Fruit fly (Drosophila melanogaster) whole organism, embryonic: ENCODE results near the gene CG14840.

Source experiments
- CG1024 ChIP-seq: fragments of 200-800 bp; sonication (Bioruptor generic); IDR thresholded peaks from 2 replicates; pipeline ENCODE4 v1.3.6; 2022; ENCODE audit warnings: missing biosample characterization, missing genetic modification characterization
- CG10959 ChIP-seq: fragments of 200-800 bp; sonication (Bioruptor generic); IDR thresholded peaks from 2 replicates; pipeline ENCODE4 v1.3.6; 2022; ENCODE audit warnings: missing biosample characterization, missing genetic modification characterization
- CG11398 ChIP-seq: fragments of 200-800 bp; sonication (Bioruptor generic); optimal IDR thresholded peaks from 2 replicates; lab custom pipeline; 2016; ENCODE audit warnings: missing biosample characterization, missing genetic modification characterization
- CG12942 ChIP-seq: fragments of 200-800 bp; sonication (Bioruptor generic); optimal IDR thresholded peaks from 3 replicates; lab custom pipeline; 2016; ENCODE audit warnings: missing biosample characterization, missing genetic modification characterization
- CG14667 ChIP-seq: fragments of 200-800 bp; sonication (Bioruptor generic); IDR thresholded peaks from 2 replicates; pipeline ENCODE4 v1.3.6; 2022; ENCODE audit warnings: missing biosample characterization, missing genetic modification characterization
- CG15696 ChIP-seq: fragments of 200-800 bp; sonication (Bioruptor generic); optimal IDR thresholded peaks from 2 replicates; lab custom pipeline; 2019; ENCODE audit warnings: missing biosample characterization, mild to moderate bottlenecking, missing genetic modification characterization, moderate library complexity
- CG17568 ChIP-seq: fragments of 200-800 bp; sonication (Bioruptor generic); optimal IDR thresholded peaks from 2 replicates; lab custom pipeline; 2018; ENCODE audit warnings: missing biosample characterization, mild to moderate bottlenecking, missing genetic modification characterization, moderate library complexity
- CG1792 ChIP-seq: fragments of 200-800 bp; sonication (Bioruptor generic); optimal IDR thresholded peaks from 2 replicates; lab custom pipeline; 2016; ENCODE audit warnings: missing biosample characterization, missing genetic modification characterization
- CG18599 ChIP-seq: fragments of 200-800 bp; sonication (Bioruptor generic); optimal IDR thresholded peaks from 3 replicates; lab custom pipeline; 2017; ENCODE audit warnings: missing biosample characterization, missing genetic modification characterization, mild to moderate bottlenecking, moderate library complexity, missing genetic modification reagents
- CG18619 ChIP-seq: fragments of 200-800 bp; sonication (Bioruptor generic); optimal IDR thresholded peaks from 3 replicates; lab custom pipeline; 2017; ENCODE audit warnings: missing biosample characterization, mild to moderate bottlenecking, missing genetic modification characterization
- CG4360 ChIP-seq: fragments of 200-800 bp; sonication (Bioruptor generic); IDR thresholded peaks from 2 replicates; pipeline ENCODE4 v1.3.6; 2022; ENCODE audit warnings: missing biosample characterization, missing genetic modification characterization
- CG6791 ChIP-seq: fragments of 200-800 bp; sonication (Bioruptor generic); IDR thresholded peaks from 3 replicates; pipeline ENCODE4 v1.3.6; 2022; ENCODE audit warnings: missing biosample characterization, missing genetic modification characterization; ENCODE audit not compliant: partially characterized antibody
- CTCF ChIP-seq: fragments of 200-800 bp; sonication (Bioruptor generic); optimal IDR thresholded peaks from 2 replicates; lab custom pipeline; 2017; ENCODE audit warnings: missing biosample characterization, mild to moderate bottlenecking, missing genetic modification characterization, moderate library complexity
- CrebB ChIP-seq: fragments of 200-800 bp; sonication (Bioruptor generic); optimal IDR thresholded peaks from 3 replicates; lab custom pipeline; 2018; ENCODE audit warnings: missing biosample characterization, mild to moderate bottlenecking, missing genetic modification characterization
- Dp ChIP-seq: fragments of 200-800 bp; sonication (Bioruptor generic); optimal IDR thresholded peaks from 2 replicates; lab custom pipeline; 2018; ENCODE audit warnings: missing biosample characterization, mild to moderate bottlenecking, missing genetic modification characterization, moderate library complexity
- Eip74EF ChIP-seq, 2 experiments: fragments of 200-800 bp in 1 of 2; fragments of >200 bp in 1 of 2; sonication (Bioruptor generic) in 1 of 2; optimal IDR thresholded peaks; 2 replicates each; lab custom pipeline; 2017 to 2019; ENCODE audit warnings: missing biosample characterization in 2 of 2, missing genetic modification characterization in 2 of 2, mild to moderate bottlenecking in 1 of 2, moderate library complexity in 1 of 2
- Elba2 ChIP-seq: fragments of 200-800 bp; sonication (Bioruptor generic); optimal IDR thresholded peaks from 3 replicates; lab custom pipeline; 2016; ENCODE audit warnings: missing biosample characterization, missing genetic modification characterization
- Gug ChIP-seq: fragments of 200-800 bp; sonication (Bioruptor generic); IDR thresholded peaks from 4 replicates; pipeline ENCODE4 v1.3.6; 2022; ENCODE audit warnings: missing biosample characterization, missing genetic modification characterization
- HHEX ChIP-seq: fragments of 200-800 bp; sonication (Bioruptor generic); optimal IDR thresholded peaks from 3 replicates; lab custom pipeline; 2017; ENCODE audit warnings: missing biosample characterization, mild to moderate bottlenecking, missing genetic modification characterization, missing genetic modification reagents
- HLHmδ ChIP-seq: fragments of 200-800 bp; sonication (Bioruptor generic); optimal IDR thresholded peaks from 2 replicates; lab custom pipeline; 2018; ENCODE audit warnings: missing biosample characterization, mild to moderate bottlenecking, missing genetic modification characterization, moderate library complexity
- Hmr ChIP-seq: fragments of 200-800 bp; sonication (Bioruptor generic); optimal IDR thresholded peaks from 3 replicates; lab custom pipeline; 2017; ENCODE audit warnings: mild to moderate bottlenecking, missing biosample characterization, missing genetic modification reagents, missing genetic modification characterization
- Hr78 ChIP-seq, 2 experiments: fragments of 200-800 bp in 1 of 2; fragments of >200 bp in 1 of 2; sonication (Bioruptor generic) in 1 of 2; optimal IDR thresholded peaks; 2 replicates each; lab custom pipeline; 2017 to 2019; ENCODE audit warnings: missing biosample characterization in 2 of 2, missing genetic modification characterization in 2 of 2, mild to moderate bottlenecking in 1 of 2, moderate library complexity in 1 of 2
- Kr ChIP-seq: fragments of 200-800 bp; sonication (Bioruptor generic); optimal IDR thresholded peaks from 2 replicates; lab custom pipeline; 2017; ENCODE audit warnings: missing biosample characterization, mild to moderate bottlenecking, missing genetic modification characterization
- MBD-R2 ChIP-seq: fragments of 200-800 bp; sonication (Bioruptor generic); IDR thresholded peaks from 2 replicates; pipeline ENCODE4 v1.3.6; 2022; ENCODE audit warnings: missing biosample characterization, missing genetic modification characterization
- Optix ChIP-seq: fragments of 200-800 bp; sonication (Bioruptor generic); IDR thresholded peaks from 3 replicates; pipeline ENCODE4 v1.3.6; 2022; ENCODE audit warnings: missing biosample characterization, missing genetic modification characterization
- Sry-β ChIP-seq: fragments of 200-800 bp; sonication (Bioruptor generic); optimal IDR thresholded peaks from 2 replicates; lab custom pipeline; 2018; ENCODE audit warnings: missing biosample characterization, mild to moderate bottlenecking, missing genetic modification characterization, moderate library complexity
- Tbp ChIP-seq: fragments of >200 bp; optimal IDR thresholded peaks from 2 replicates; lab custom pipeline; 2018; ENCODE audit warnings: missing biosample characterization, missing genetic modification characterization
- ase ChIP-seq: fragments of 200-800 bp; sonication (Bioruptor generic); IDR thresholded peaks from 3 replicates; pipeline ENCODE4 v1.3.6; 2022; ENCODE audit warnings: missing biosample characterization, missing genetic modification characterization
- bbx ChIP-seq: fragments of 200-800 bp; sonication (Bioruptor generic); IDR thresholded peaks from 2 replicates; pipeline ENCODE4 v1.3.6; 2022; ENCODE audit warnings: missing biosample characterization, missing genetic modification characterization; ENCODE audit not compliant: partially characterized antibody
- cas ChIP-seq: fragments of 200-800 bp; sonication (Bioruptor generic); IDR thresholded peaks from 2 replicates; pipeline ENCODE4 v1.3.6; 2022; ENCODE audit warnings: missing biosample characterization, missing genetic modification characterization
- cg ChIP-seq: fragments of 200-800 bp; sonication (Bioruptor generic); optimal IDR thresholded peaks from 3 replicates; lab custom pipeline; 2019; ENCODE audit warnings: missing biosample characterization, mild to moderate bottlenecking, missing genetic modification characterization, moderate library complexity
- crc ChIP-seq: fragments of 200-800 bp; sonication (Bioruptor generic); optimal IDR thresholded peaks from 2 replicates; lab custom pipeline; 2016; ENCODE audit warnings: missing biosample characterization, missing genetic modification characterization
- dimm ChIP-seq: fragments of 200-800 bp; sonication (Bioruptor generic); IDR thresholded peaks from 2 replicates; pipeline ENCODE4 v1.3.6; 2022; ENCODE audit warnings: missing biosample characterization, missing genetic modification characterization
- dmrt11E ChIP-seq: fragments of 200-800 bp; sonication (Bioruptor generic); optimal IDR thresholded peaks from 3 replicates; lab custom pipeline; 2018; ENCODE audit warnings: missing biosample characterization, mild to moderate bottlenecking, missing genetic modification characterization, moderate library complexity
- fd64A ChIP-seq: fragments of 200-800 bp; sonication (Bioruptor generic); optimal IDR thresholded peaks from 3 replicates; lab custom pipeline; 2018; ENCODE audit warnings: missing biosample characterization, mild to moderate bottlenecking, missing genetic modification characterization
- gem ChIP-seq: fragments of 200-800 bp; sonication (Bioruptor generic); optimal IDR thresholded peaks from 2 replicates; lab custom pipeline; 2019; ENCODE audit warnings: missing biosample characterization, mild to moderate bottlenecking, missing genetic modification characterization, moderate library complexity
- gro ChIP-seq: fragments of 200-800 bp; sonication (Bioruptor generic); optimal IDR thresholded peaks from 2 replicates; lab custom pipeline; 2016; ENCODE audit warnings: missing biosample characterization, missing genetic modification characterization
- hb ChIP-seq: fragments of 200-800 bp; sonication (Bioruptor generic); IDR thresholded peaks from 3 replicates; pipeline ENCODE4 v1.3.6; 2022; ENCODE audit warnings: missing biosample characterization, missing genetic modification characterization; ENCODE audit not compliant: partially characterized antibody
- hbn ChIP-seq: fragments of 200-800 bp; sonication (Bioruptor generic); IDR thresholded peaks from 2 replicates; pipeline ENCODE4 v1.3.6; 2022; ENCODE audit warnings: missing biosample characterization, missing genetic modification characterization; ENCODE audit not compliant: partially characterized antibody
- kni ChIP-seq: fragments of 200-800 bp; sonication (Bioruptor generic); optimal IDR thresholded peaks from 3 replicates; lab custom pipeline; 2017; ENCODE audit warnings: mild to moderate bottlenecking, missing biosample characterization, missing genetic modification reagents, missing genetic modification characterization
- maf-S ChIP-seq: fragments of 200-800 bp; sonication (Bioruptor generic); optimal IDR thresholded peaks from 2 replicates; lab custom pipeline; 2016; ENCODE audit warnings: missing biosample characterization, missing genetic modification characterization
- mld ChIP-seq: fragments of 200-800 bp; sonication (Bioruptor generic); IDR thresholded peaks from 3 replicates; pipeline ENCODE4 v1.3.6; 2022; ENCODE audit warnings: missing biosample characterization, missing genetic modification characterization; ENCODE audit not compliant: partially characterized antibody
- pfk ChIP-seq: fragments of 200-800 bp; sonication (Bioruptor generic); optimal IDR thresholded peaks from 2 replicates; lab custom pipeline; 2018; ENCODE audit warnings: missing biosample characterization, mild to moderate bottlenecking, missing genetic modification characterization, moderate library complexity
- phol ChIP-seq: fragments of 200-800 bp; sonication (Bioruptor generic); optimal IDR thresholded peaks from 3 replicates; lab custom pipeline; 2018; ENCODE audit warnings: missing biosample characterization, mild to moderate bottlenecking, missing genetic modification characterization, moderate library complexity
- psq ChIP-seq: fragments of 200-800 bp; sonication (Bioruptor generic); optimal IDR thresholded peaks from 2 replicates; lab custom pipeline; 2017; ENCODE audit warnings: missing biosample characterization, missing genetic modification characterization
- ranshi ChIP-seq: fragments of 200-800 bp; sonication (Bioruptor generic); IDR thresholded peaks from 2 replicates; pipeline ENCODE4 v1.3.6; 2022; ENCODE audit warnings: missing biosample characterization, missing genetic modification characterization
- salm ChIP-seq: fragments of 200-800 bp; sonication (Bioruptor generic); optimal IDR thresholded peaks from 2 replicates; lab custom pipeline; 2018; ENCODE audit warnings: missing biosample characterization, mild to moderate bottlenecking, missing genetic modification characterization
- slou ChIP-seq: fragments of 200-800 bp; sonication (Bioruptor generic); optimal IDR thresholded peaks from 3 replicates; lab custom pipeline; 2016; ENCODE audit warnings: missing biosample characterization, missing genetic modification characterization
- twi ChIP-seq: fragments of 200-800 bp; optimal IDR thresholded peaks from 2 replicates; lab custom pipeline; 2019; ENCODE audit warnings: missing biosample characterization, mild to moderate bottlenecking, missing genetic modification characterization, moderate library complexity

The CG14840 gene

dm6 chr3R:14308801-14309217 is 47.8 kb upstream of the CG14840 start, which contains the start of gene Polr2I (continued):
- TF ChIP-seq CrebB, result no peak
- no peak for TF ChIP-seq CG1792 (GFP tag; lab: Kevin White, UChicago)
- 0 out of 2 replicates have a peak, but pooled peaks have one; percentile 7 for TF ChIP-seq bbx (GFP tag; lab: Robert Waterston, UW)
- TF ChIP-seq dimm (GFP tag; lab: Robert Waterston, UW), result no peak
- TF ChIP-seq slou (GFP tag; lab: Kevin White, UChicago), result no peak
- no peak for TF ChIP-seq CG14667 (GFP tag; lab: Robert Waterston, UW)
- peak; percentile 35 for TF ChIP-seq Hmr (GFP tag; lab: Kevin White, UChicago)
- TF ChIP-seq cas (GFP tag; lab: Robert Waterston, UW), result no peak
- no peak for TF ChIP-seq crc (GFP tag; lab: Kevin White, UChicago)
- peak; percentile 4 for TF ChIP-seq CG12942 (GFP tag; lab: Kevin White, UChicago)
- no peak for TF ChIP-seq salm
- TF ChIP-seq twi, result peak; percentile 15
- TF ChIP-seq Eip74EF (GFP tag; optimal IDR thresholded peaks at IDR 0.05; lab: Kevin White, UChicago), result no peak
- TF ChIP-seq Kr (GFP tag; lab: Kevin White, UChicago), result no peak
- TF ChIP-seq psq (GFP tag; lab: Kevin White, UChicago), result no peak
- peak; percentile 26 for TF ChIP-seq CG15696 (tag; lab: Kevin White, UChicago)
- TF ChIP-seq CG4360, result no peak
- TF ChIP-seq Hr78 (GFP tag; optimal IDR thresholded peaks at IDR 0.05; lab: Kevin White, UChicago), result no peak
- TF ChIP-seq hbn (GFP tag; lab: Robert Waterston, UW), result no peak
- no peak for TF ChIP-seq Tbp (GFP tag; lab: Kevin White, UChicago)
- TF ChIP-seq phol (tag; lab: Kevin White, UChicago), result peak; percentile 76
- peak; percentile 42; the same call in 1 of the 2 replicates for TF ChIP-seq ranshi
- TF ChIP-seq pfk (GFP tag; lab: Kevin White, UChicago), result no peak
- no peak for TF ChIP-seq Optix (GFP tag; lab: Robert Waterston, UW)
- no peak for TF ChIP-seq fd64A (GFP tag; lab: Kevin White, UChicago)
- TF ChIP-seq gem, result no peak

- no peak for TF ChIP-seq Gug
- TF ChIP-seq HLHmδ (GFP tag; lab: Kevin White, UChicago), result no peak
- peak; percentile 21 for TF ChIP-seq Dp (GFP tag; lab: Kevin White, UChicago)
- TF ChIP-seq gro (GFP tag; lab: Kevin White, UChicago), result peak; percentile 42
- TF ChIP-seq CG1024 (GFP tag; lab: Robert Waterston, UW), result no peak
- 0 out of 3 replicates have a peak, but pooled peaks have one; percentile 25 for TF ChIP-seq mld (GFP tag; lab: Robert Waterston, UW)
- TF ChIP-seq maf-S (GFP tag; lab: Kevin White, UChicago), result no peak
- TF ChIP-seq CG6791 (GFP tag; lab: Robert Waterston, UW), result peak; percentile 55; the same call in 1 of the 3 replicates
- TF ChIP-seq ase (GFP tag; lab: Robert Waterston, UW), result no peak
- TF ChIP-seq CG17568 (GFP tag; lab: Kevin White, UChicago), result no peak
- TF ChIP-seq dmrt11E (tag; lab: Kevin White, UChicago), result no peak
- peak; percentile 42 for TF ChIP-seq CTCF
- TF ChIP-seq bbx (GFP tag; lab: Robert Waterston, UW), result no peak
- no peak for TF ChIP-seq kni (GFP tag; lab: Kevin White, UChicago)
- TF ChIP-seq Elba2 (GFP tag; lab: Kevin White, UChicago), result no peak
- TF ChIP-seq CG18599 (GFP tag; lab: Kevin White, UChicago), result no peak
- TF ChIP-seq cg (GFP tag; lab: Kevin White, UChicago), result peak; percentile 56
- no peak for TF ChIP-seq Sry-β
- no peak for TF ChIP-seq CG11398
- TF ChIP-seq hb (GFP tag; lab: Robert Waterston, UW), result no peak
- TF ChIP-seq CG10959 (GFP tag; lab: Robert Waterston, UW), result no peak
- no peak for TF ChIP-seq MBD-R2 (GFP tag; lab: Robert Waterston, UW)
- no peak for TF ChIP-seq HHEX (GFP tag; lab: Kevin White, UChicago)
- no peak for TF ChIP-seq CG18619
Observed at dm6 chr3R:14307972-14308673, 47.1 kb upstream of the CG14840 start.
